Worm (Caenorhabditis elegans) whole organism, L1 larva: ENCODE results near the gene Y69H2.3.

Experiments
- C34B4.2 ChIP-seq: sonication (generic microtip); optimal IDR thresholded peaks from 2 replicates; lab custom pipeline; 2017; ENCODE audit warnings: mild to moderate bottlenecking, missing genetic modification characterization, missing compliant biosample characterization
- Y116A8C.19 ChIP-seq: sonication (generic microtip); optimal IDR thresholded peaks from 2 replicates; lab custom pipeline; 2016; ENCODE audit warnings: missing compliant biosample characterization, missing genetic modification characterization, borderline replicate concordance
- aha-1 ChIP-seq: fragments of 150-350 bp; optimal IDR thresholded peaks from 2 replicates; lab custom pipeline; 2014; ENCODE audit warnings: missing biosample characterization, missing genetic modification characterization
- alr-1 ChIP-seq: fragments of 200-800 bp; sonication (Bioruptor generic); optimal IDR thresholded peaks from 2 replicates; lab custom pipeline; 2018; ENCODE audit warnings: borderline replicate concordance, mild to moderate bottlenecking, missing genetic modification characterization, missing compliant biosample characterization
- aly-2 ChIP-seq: fragments of 150-350 bp; optimal IDR thresholded peaks from 2 replicates; lab custom pipeline; 2014; ENCODE audit warnings: missing biosample characterization, missing genetic modification characterization
- ama-1 ChIP-seq: fragments of 150-350 bp; optimal IDR thresholded peaks from 2 replicates; lab custom pipeline; 2014
- blmp-1 ChIP-seq: fragments of 150-350 bp; optimal IDR thresholded peaks from 2 replicates; lab custom pipeline; 2014; ENCODE audit warnings: missing biosample characterization, missing genetic modification characterization
- ceh-8 ChIP-seq: fragments of 200-800 bp; sonication (Bioruptor generic); optimal IDR thresholded peaks from 2 replicates; lab custom pipeline; 2018; ENCODE audit warnings: mild to moderate bottlenecking, missing genetic modification characterization, moderate library complexity, missing compliant biosample characterization
- ceh-82 ChIP-seq, 3 experiments: fragments of 150-350 bp in 1 of 3; sonication (generic microtip) in 2 of 3; optimal IDR thresholded peaks; 2 replicates each; lab custom pipeline; 2014 to 2017; ENCODE audit warnings: missing biosample characterization in 3 of 3, missing genetic modification characterization in 3 of 3
- ceh-88 ChIP-seq: fragments of 200-800 bp; sonication (Bioruptor generic); IDR thresholded peaks from 2 replicates; pipeline ENCODE4 v1.3.6; 2022; ENCODE audit warnings: missing genetic modification characterization, missing compliant biosample characterization
- efl-1 ChIP-seq, 4 experiments: fragments of 150-350 bp; optimal IDR thresholded peaks in 3 of 4; peaks in 1 of 4; 1 replicate in 1 of 4; 2 replicates in 3 of 4; lab custom pipeline; 2014; ENCODE audit warnings: missing biosample characterization in 2 of 4, missing genetic modification characterization in 2 of 4, missing genetic modification reagents in 2 of 4
- efl-3 ChIP-seq: fragments of 200-800 bp; sonication (Bioruptor generic); optimal IDR thresholded peaks from 2 replicates; lab custom pipeline; 2018; ENCODE audit warnings: mild to moderate bottlenecking, missing genetic modification characterization, missing compliant biosample characterization
- egl-13 ChIP-seq: sonication (generic microtip); optimal IDR thresholded peaks from 2 replicates; lab custom pipeline; 2016; ENCODE audit warnings: missing genotype, missing genetic modification reagents, missing genetic modification characterization, missing compliant biosample characterization
- elt-2 ChIP-seq: sonication (generic microtip); optimal IDR thresholded peaks from 2 replicates; lab custom pipeline; 2016; ENCODE audit warnings: missing genetic modification characterization, mild to moderate bottlenecking, inconsistent platforms, missing compliant biosample characterization, missing genetic modification reagents
- elt-3 ChIP-seq, 6 experiments: fragments of 150-350 bp in 1 of 6; sonication (generic microtip); optimal IDR thresholded peaks; 2 replicates each; lab custom pipeline; 2017 to 2018; ENCODE audit warnings: missing biosample characterization in 6 of 6, missing genetic modification characterization in 6 of 6, inconsistent platforms in 1 of 6
- fos-1 ChIP-seq: fragments of 150-350 bp; optimal IDR thresholded peaks from 2 replicates; lab custom pipeline; 2014; ENCODE audit warnings: missing biosample characterization, missing genetic modification characterization
- grh-1 ChIP-seq: fragments of 200-800 bp; sonication (Bioruptor generic); IDR thresholded peaks from 2 replicates; pipeline ENCODE4 v1.3.6; 2022; ENCODE audit warnings: missing genetic modification reagents, missing genetic modification characterization, missing compliant biosample characterization
- hlh-4 ChIP-seq: sonication (generic microtip); optimal IDR thresholded peaks from 2 replicates; lab custom pipeline; 2016; ENCODE audit warnings: mild to moderate bottlenecking, missing genetic modification characterization, missing compliant biosample characterization
- irx-1 ChIP-seq: sonication (generic microtip); optimal IDR thresholded peaks from 2 replicates; lab custom pipeline; 2016; ENCODE audit warnings: missing genetic modification characterization, missing compliant biosample characterization
- lin-15B ChIP-seq: fragments of 150-350 bp; sonication (generic microtip); optimal IDR thresholded peaks from 3 replicates; lab custom pipeline; 2014; ENCODE audit warnings: missing biosample characterization, missing genetic modification characterization
- lin-35 ChIP-seq, 2 experiments: fragments of 150-350 bp; optimal IDR thresholded peaks; 2 replicates each; lab custom pipeline; 2014; ENCODE audit warnings: missing biosample characterization in 2 of 2, missing genetic modification characterization in 2 of 2, missing genetic modification reagents in 2 of 2
- lir-3 ChIP-seq: sonication (generic microtip); optimal IDR thresholded peaks from 2 replicates; lab custom pipeline; 2016; ENCODE audit warnings: mild to moderate bottlenecking, missing genetic modification characterization, moderate library complexity, missing compliant biosample characterization; ENCODE audit not compliant: poor library complexity
- lsy-2 ChIP-seq, 2 experiments: fragments of 150-350 bp; optimal IDR thresholded peaks; 2 replicates each; lab custom pipeline; 2014; ENCODE audit warnings: missing biosample characterization in 2 of 2, missing genetic modification characterization in 2 of 2
- mab-9 ChIP-seq: fragments of 200-800 bp; sonication (Bioruptor generic); IDR thresholded peaks from 2 replicates; pipeline ENCODE4 v1.3.6; 2022; ENCODE audit warnings: missing genetic modification reagents, missing genetic modification characterization, missing compliant biosample characterization
- mef-2 ChIP-seq: fragments of 150-350 bp; optimal IDR thresholded peaks from 2 replicates; lab custom pipeline; 2014; ENCODE audit warnings: missing biosample characterization, missing genetic modification characterization
- mep-1 ChIP-seq: fragments of 150-350 bp; optimal IDR thresholded peaks from 2 replicates; lab custom pipeline; 2014; ENCODE audit warnings: missing biosample characterization, missing genetic modification characterization
- nhr-12 ChIP-seq: sonication (generic microtip); optimal IDR thresholded peaks from 2 replicates; lab custom pipeline; 2017; ENCODE audit warnings: missing biosample characterization, missing genetic modification characterization
- nhr-19 ChIP-seq: fragments of 200-800 bp; sonication (Bioruptor generic); conservative IDR thresholded peaks from 2 replicates; pipeline ENCODE4 v1.3.6; 2022; ENCODE audit warnings: missing genetic modification characterization, missing compliant biosample characterization
- nhr-237 ChIP-seq: fragments of 150-350 bp; optimal IDR thresholded peaks from 2 replicates; lab custom pipeline; 2014; ENCODE audit warnings: missing biosample characterization, missing genetic modification characterization
- nhr-28 ChIP-seq: fragments of 150-350 bp; optimal IDR thresholded peaks from 2 replicates; lab custom pipeline; 2014; ENCODE audit warnings: missing biosample characterization, missing genetic modification characterization
- nhr-71 ChIP-seq: sonication (generic microtip); optimal IDR thresholded peaks from 2 replicates; lab custom pipeline; 2016; ENCODE audit warnings: mild to moderate bottlenecking, missing genetic modification characterization, moderate library complexity, missing compliant biosample characterization
- nhr-76 ChIP-seq: sonication (generic microtip); optimal IDR thresholded peaks from 2 replicates; lab custom pipeline; 2017; ENCODE audit warnings: missing biosample characterization, missing genetic modification characterization
- nhr-85 ChIP-seq: sonication (generic microtip); peaks from one replicate; lab custom pipeline; 2016; ENCODE audit warnings: missing genetic modification characterization, inconsistent platforms, missing compliant biosample characterization
- nhr-90 ChIP-seq: sonication (generic microtip); optimal IDR thresholded peaks from 2 replicates; lab custom pipeline; 2016; ENCODE audit warnings: mild to moderate bottlenecking, missing genetic modification characterization, missing compliant biosample characterization; ENCODE audit not compliant: poor library complexity
- pqm-1 ChIP-seq: sonication (generic microtip); optimal IDR thresholded peaks from 3 replicates; lab custom pipeline; 2017; ENCODE audit warnings: missing biosample characterization, missing genetic modification characterization
- skn-1 ChIP-seq: fragments of 150-350 bp; optimal IDR thresholded peaks from 2 replicates; lab custom pipeline; 2014; ENCODE audit warnings: missing biosample characterization, missing genetic modification characterization
- sox-4 ChIP-seq: sonication (generic microtip); optimal IDR thresholded peaks from 2 replicates; lab custom pipeline; 2016; ENCODE audit warnings: missing genetic modification characterization, missing compliant biosample characterization
- sup-37 ChIP-seq: fragments of 200-800 bp; sonication (Bioruptor generic); optimal IDR thresholded peaks from 2 replicates; lab custom pipeline; 2018; ENCODE audit warnings: mild to moderate bottlenecking, missing genetic modification characterization, missing compliant biosample characterization
- swsn-7 ChIP-seq: sonication (generic microtip); optimal IDR thresholded peaks from 2 replicates; lab custom pipeline; 2016; ENCODE audit warnings: missing genetic modification characterization, missing compliant biosample characterization
- tbx-2 ChIP-seq: sonication (generic microtip); optimal IDR thresholded peaks from 2 replicates; lab custom pipeline; 2016; ENCODE audit warnings: missing genetic modification characterization, missing compliant biosample characterization
- tlp-1 ChIP-seq: fragments of 150-350 bp; optimal IDR thresholded peaks from 2 replicates; lab custom pipeline; 2014; ENCODE audit warnings: missing biosample characterization, missing genetic modification characterization
- unc-130 ChIP-seq: fragments of 150-350 bp; optimal IDR thresholded peaks from 2 replicates; lab custom pipeline; 2017; ENCODE audit warnings: missing biosample characterization, missing genetic modification characterization, inconsistent platforms
- unc-86 ChIP-seq: sonication (generic microtip); optimal IDR thresholded peaks from 2 replicates; lab custom pipeline; 2016; ENCODE audit warnings: missing genetic modification characterization, missing compliant biosample characterization
- unc-98 ChIP-seq: fragments of 200-800 bp; sonication (Bioruptor generic); IDR thresholded peaks from 2 replicates; pipeline ENCODE4 v1.3.6; 2022; ENCODE audit warnings: missing genetic modification characterization, missing compliant biosample characterization
- zag-1 ChIP-seq: fragments of 150-350 bp; optimal IDR thresholded peaks from 2 replicates; lab custom pipeline; 2014; ENCODE audit warnings: missing biosample characterization, missing genetic modification characterization
- zip-4 ChIP-seq: fragments of 200-800 bp; sonication (Bioruptor generic); optimal IDR thresholded peaks from 2 replicates; lab custom pipeline; 2018; ENCODE audit warnings: mild to moderate bottlenecking, missing genetic modification characterization, moderate library complexity, missing compliant biosample characterization
- ztf-11 ChIP-seq, 2 experiments: sonication (generic microtip); optimal IDR thresholded peaks; 2 replicates each; lab custom pipeline; 2016 to 2017; ENCODE audit warnings: missing genetic modification characterization in 2 of 2, missing biosample characterization in 1 of 2, missing compliant biosample characterization in 1 of 2
- ztf-4 ChIP-seq: fragments of 150-350 bp; optimal IDR thresholded peaks from 2 replicates; lab custom pipeline; 2014; ENCODE audit warnings: missing biosample characterization, missing genetic modification characterization

The Y69H2.3 gene

ce11 chrV:18650043-18650442 lies 13.9 kb downstream of the Y69H2.3 start, which contains the start of gene egas-2:
egas-2 (plus strand) TSS chrV:18650343.
- TF ChIP-seq elt-2 (tag; lab: Kevin White, UChicago) (no peak), nhr-28 (tag; lab: Kevin White, UChicago) (no peak), nhr-76 (tag; lab: Kevin White, UChicago) (no peak), ztf-11 (tag; optimal IDR thresholded peaks at IDR 0.05; lab: Kevin White, UChicago) (no peak), mef-2 (no peak), mep-1 (tag; lab: Kevin White, UChicago) (no peak), Y116A8C.19 (tag; lab: Kevin White, UChicago) (no peak), lin-15B (tag; lab: Kevin White, UChicago) (no peak), fos-1 (tag; lab: Kevin White, UChicago) (no peak)

- TF ChIP-seq nhr-90 (no peak), skn-1 (tag; lab: Kevin White, UChicago) (no peak), ztf-4 (no peak), sox-4 (tag; lab: Kevin White, UChicago) (no peak), unc-130 (tag; lab: Kevin White, UChicago) (no peak), egl-13 (tag; lab: Kevin White, UChicago) (no peak), ama-1 (lab: Kevin White, UChicago) (no peak), zag-1 (no peak), unc-86 (tag; lab: Kevin White, UChicago) (no peak), mep-1 (tag; lab: Kevin White, UChicago) (no peak), irx-1 (no peak), grh-1 (GFP tag; lab: Robert Waterston, UW) (no peak), hlh-4 (tag; lab: Kevin White, UChicago) (no peak), C34B4.2 (tag; lab: Kevin White, UChicago) (no peak), tlp-1 (tag; lab: Kevin White, UChicago) (no peak), ceh-88 (GFP tag; lab: Robert Waterston, UW) (no peak), nhr-76 (tag; lab: Kevin White, UChicago) (no peak), nhr-12 (tag; lab: Kevin White, UChicago) (no peak), ceh-82 (tag; optimal IDR thresholded peaks at IDR 0.05; lab: Kevin White, UChicago) (no peak)
Measured at ce11 chrV:18644258-18644657, 19.7 kb downstream of the Y69H2.3 start.

ce11 chrV:18639601-18640354 lies 24.1 kb downstream of the Y69H2.3 start, which contains the start of gene egas-1:
egas-1 (plus strand) TSS chrV:18640304.
- TF ChIP-seq lsy-2 (tag; optimal IDR thresholded peaks at IDR 0.05; lab: Kevin White, UChicago) (peak in 1 of 2 experiments; percentile 2), sup-37 (GFP tag; lab: Kevin White, UChicago) (no peak), nhr-237 (no peak), alr-1 (tag; lab: Kevin White, UChicago) (no peak), ceh-8 (no peak), nhr-85 (tag; lab: Kevin White, UChicago) (peak; percentile 84), pqm-1 (tag; lab: Kevin White, UChicago) (no peak), nhr-71 (tag; lab: Kevin White, UChicago) (no peak), mab-9 (no peak), C34B4.2 (tag; lab: Kevin White, UChicago) (no peak), nhr-90 (peak; percentile 58), efl-3 (no peak), tbx-2 (tag; lab: Kevin White, UChicago) (peak; percentile 12), nhr-19 (GFP tag; lab: Robert Waterston, UW) (peak; percentile 78), aha-1 (tag; lab: Kevin White, UChicago) (no peak), unc-98 (no peak), elt-2 (tag; lab: Kevin White, UChicago) (no peak), fos-1 (tag; lab: Kevin White, UChicago) (peak; percentile 4), blmp-1 (tag; lab: Kevin White, UChicago) (peak; percentile 2), zip-4 (GFP tag; lab: Kevin White, UChicago) (no peak), sox-4 (tag; lab: Kevin White, UChicago) (no peak), aly-2 (tag; lab: Kevin White, UChicago) (peak; percentile 82), lir-3 (no peak), efl-1 (optimal IDR thresholded peaks at IDR 0.05; lab: Kevin White, UChicago) (peak; percentile 1 to 18), efl-1 (GFP tag; optimal IDR thresholded peaks at IDR 0.05 in 1 of 2; lab: Kevin White, UChicago) (peak in 1 of 2 experiments; percentile 86), elt-3 (tag; optimal IDR thresholded peaks at IDR 0.05; lab: Kevin White, UChicago) (peak in 1 of 6 experiments; percentile 61), lin-35 (GFP tag; optimal IDR thresholded peaks at IDR 0.05; lab: Kevin White, UChicago) (no peak), swsn-7 (tag; lab: Kevin White, UChicago) (no peak)
